Worm (Caenorhabditis elegans) whole organism, young adult: ENCODE data around the gene K08E7.4.

ENCODE experiments used
- B0336.3 ChIP-seq: fragments of 200-800 bp; sonication (Bioruptor generic); IDR thresholded peaks from 2 replicates; pipeline ENCODE4 v1.3.6; 2022; ENCODE audit warnings: missing genetic modification characterization, missing compliant biosample characterization
- C17E4.6 ChIP-seq: fragments of 200-800 bp; sonication (Bioruptor generic); IDR thresholded peaks from 2 replicates; pipeline ENCODE4 v1.3.6; 2022; ENCODE audit warnings: missing genetic modification reagents, missing genetic modification characterization, missing compliant biosample characterization
- D2030.7 ChIP-seq: fragments of 200-800 bp; sonication (Bioruptor generic); IDR thresholded peaks from 2 replicates; pipeline ENCODE4 v1.3.6; 2022; ENCODE audit warnings: missing genetic modification reagents, missing genetic modification characterization, missing compliant biosample characterization
- F10E7.11 ChIP-seq: sonication (generic microtip); optimal IDR thresholded peaks from 2 replicates; lab custom pipeline; 2017; ENCODE audit warnings: mild to moderate bottlenecking, missing genetic modification characterization, moderate library complexity, missing compliant biosample characterization
- F23B12.7 ChIP-seq: sonication (generic microtip); optimal IDR thresholded peaks from 2 replicates; lab custom pipeline; 2017; ENCODE audit warnings: missing genetic modification characterization, mild to moderate bottlenecking, missing compliant biosample characterization, antibody characterized with exemption, moderate library complexity; ENCODE audit not compliant: insufficient read depth
- F52B5.7 ChIP-seq: sonication (generic microtip); optimal IDR thresholded peaks from 2 replicates; lab custom pipeline; 2016; ENCODE audit warnings: mild to moderate bottlenecking, missing genetic modification characterization, missing compliant biosample characterization
- F57A8.1 ChIP-seq: fragments of 200-800 bp; sonication (Bioruptor generic); optimal IDR thresholded peaks from 2 replicates; lab custom pipeline; 2018; ENCODE audit warnings: mild to moderate bottlenecking, missing genetic modification characterization, moderate library complexity, missing compliant biosample characterization
- K12H6.12 ChIP-seq: fragments of 200-800 bp; sonication (Bioruptor generic); optimal IDR thresholded peaks from 2 replicates; lab custom pipeline; 2018; ENCODE audit warnings: mild to moderate bottlenecking, missing genetic modification characterization, missing compliant biosample characterization
- Y56A3A.18 ChIP-seq: fragments of 200-800 bp; sonication (Bioruptor generic); IDR thresholded peaks from 2 replicates; pipeline ENCODE4 v1.3.6; 2022; ENCODE audit warnings: missing genetic modification reagents, missing genetic modification characterization, missing compliant biosample characterization
- atf-7 ChIP-seq: sonication (generic microtip); optimal IDR thresholded peaks from 2 replicates; lab custom pipeline; 2017; ENCODE audit warnings: mild to moderate bottlenecking, missing genetic modification characterization, missing compliant biosample characterization
- athp-1 ChIP-seq: sonication (generic microtip); optimal IDR thresholded peaks from 2 replicates; lab custom pipeline; 2017; ENCODE audit warnings: mild to moderate bottlenecking, missing genetic modification characterization, missing compliant biosample characterization
- attf-6 ChIP-seq: fragments of 200-800 bp; sonication (Bioruptor generic); IDR thresholded peaks from 2 replicates; pipeline ENCODE4 v1.3.6; 2022; ENCODE audit warnings: missing genetic modification reagents, missing genetic modification characterization, missing compliant biosample characterization
- ceh-40 ChIP-seq: fragments of 200-800 bp; sonication (Bioruptor generic); IDR thresholded peaks from 2 replicates; pipeline ENCODE4 v1.3.6; 2022; ENCODE audit warnings: missing genetic modification characterization, missing compliant biosample characterization
- die-1 ChIP-seq: sonication (generic microtip); optimal IDR thresholded peaks from 2 replicates; lab custom pipeline; 2016; ENCODE audit warnings: missing genotype, mild to moderate bottlenecking, missing genetic modification characterization, missing compliant biosample characterization
- dpff-1 ChIP-seq: sonication (generic microtip); optimal IDR thresholded peaks from 2 replicates; lab custom pipeline; 2017; ENCODE audit warnings: mild to moderate bottlenecking, missing genetic modification characterization, missing compliant biosample characterization
- dpl-1 ChIP-seq: fragments of 150-350 bp; optimal IDR thresholded peaks from 2 replicates; lab custom pipeline; 2014; ENCODE audit warnings: missing biosample characterization, missing genetic modification reagents, missing genetic modification characterization
- ekl-4 ChIP-seq: fragments of 200-800 bp; sonication (Bioruptor generic); IDR thresholded peaks from 2 replicates; pipeline ENCODE4 v1.3.6; 2022; ENCODE audit warnings: missing genetic modification reagents, missing genetic modification characterization, missing compliant biosample characterization
- ets-4 ChIP-seq: fragments of 200-800 bp; sonication (Bioruptor generic); optimal IDR thresholded peaks from 2 replicates; lab custom pipeline; 2018; ENCODE audit warnings: mild to moderate bottlenecking, missing genetic modification characterization, missing compliant biosample characterization
- gei-17 ChIP-seq: fragments of 200-800 bp; sonication (Bioruptor generic); optimal IDR thresholded peaks from 2 replicates; lab custom pipeline; 2018; ENCODE audit warnings: mild to moderate bottlenecking, missing genetic modification characterization, missing compliant biosample characterization
- hmg-1.2 ChIP-seq: fragments of 200-800 bp; sonication (Bioruptor generic); IDR thresholded peaks from 2 replicates; pipeline ENCODE4 v1.3.6; 2022; ENCODE audit warnings: missing genetic modification reagents, missing genetic modification characterization, missing compliant biosample characterization
- hrde-1 ChIP-seq: sonication (generic microtip); optimal IDR thresholded peaks from 2 replicates; lab custom pipeline; 2016; ENCODE audit warnings: missing genetic modification characterization, mild to moderate bottlenecking, missing compliant biosample characterization, moderate library complexity, missing genotype, missing genetic modification reagents, borderline replicate concordance
- hsf-1 ChIP-seq: fragments of 200-800 bp; sonication (Bioruptor generic); IDR thresholded peaks from 2 replicates; pipeline ENCODE4 v1.3.6; 2022; ENCODE audit warnings: missing genetic modification reagents, missing genetic modification characterization, missing compliant biosample characterization
- let-526 ChIP-seq: fragments of 200-800 bp; sonication (Bioruptor generic); IDR thresholded peaks from 2 replicates; pipeline ENCODE4 v1.3.6; 2022; ENCODE audit warnings: missing genetic modification reagents, missing genetic modification characterization, missing compliant biosample characterization
- lin-26 ChIP-seq: fragments of 200-800 bp; sonication (Bioruptor generic); IDR thresholded peaks from 2 replicates; pipeline ENCODE4 v1.3.6; 2022; ENCODE audit warnings: missing genetic modification reagents, missing genetic modification characterization, missing compliant biosample characterization
- lin-54 ChIP-seq: fragments of 200-800 bp; sonication (Bioruptor generic); optimal IDR thresholded peaks from 2 replicates; lab custom pipeline; 2018; ENCODE audit warnings: mild to moderate bottlenecking, missing genetic modification characterization, missing compliant biosample characterization
- madf-10 ChIP-seq: sonication (generic microtip); optimal IDR thresholded peaks from 2 replicates; lab custom pipeline; 2016; ENCODE audit warnings: mild to moderate bottlenecking, missing genetic modification characterization, missing compliant biosample characterization
- madf-6 ChIP-seq: fragments of 200-800 bp; sonication (Bioruptor generic); IDR thresholded peaks from 2 replicates; pipeline ENCODE4 v1.3.6; 2022; ENCODE audit warnings: missing genetic modification reagents, missing genetic modification characterization, missing compliant biosample characterization
- mes-4 ChIP-seq: sonication (generic microtip); optimal IDR thresholded peaks from 2 replicates; lab custom pipeline; 2016; ENCODE audit warnings: missing genotype, missing genetic modification characterization, missing compliant biosample characterization
- rec-8 ChIP-seq, 2 experiments: sonication (generic microtip); optimal IDR thresholded peaks; 2 replicates each; lab custom pipeline; 2016; ENCODE audit warnings: mild to moderate bottlenecking in 2 of 2, missing genetic modification characterization in 2 of 2, missing genetic modification reagents in 2 of 2, missing genotype in 2 of 2, missing biosample characterization in 1 of 2, missing compliant biosample characterization in 1 of 2, moderate library complexity in 1 of 2
- repo-1 ChIP-seq: sonication (generic microtip); optimal IDR thresholded peaks from 2 replicates; lab custom pipeline; 2017; ENCODE audit warnings: mild to moderate bottlenecking, missing genetic modification characterization, missing compliant biosample characterization
- rpc-1 ChIP-seq, 2 experiments: fragments of 150-350 bp in 1 of 2; sonication (generic microtip) in 1 of 2; optimal IDR thresholded peaks; 2 replicates each; lab custom pipeline; 2014 to 2018; ENCODE audit warnings: missing biosample characterization in 1 of 2, missing genetic modification characterization in 1 of 2, missing genetic modification reagents in 1 of 2, missing genotype in 1 of 2
- sdz-38 ChIP-seq: sonication (generic microtip); optimal IDR thresholded peaks from 2 replicates; lab custom pipeline; 2016; ENCODE audit warnings: missing genotype, missing genetic modification characterization, missing compliant biosample characterization
- snpc-1.1 ChIP-seq: sonication (generic microtip); optimal IDR thresholded peaks from 2 replicates; lab custom pipeline; 2017; ENCODE audit warnings: missing genetic modification characterization, mild to moderate bottlenecking, missing compliant biosample characterization, antibody characterized with exemption, moderate library complexity, missing genotype, missing genetic modification reagents; ENCODE audit not compliant: insufficient read depth
- snpc-1.3 ChIP-seq: sonication (generic microtip); optimal IDR thresholded peaks from 2 replicates; lab custom pipeline; 2017; ENCODE audit warnings: missing genetic modification characterization, mild to moderate bottlenecking, missing compliant biosample characterization, antibody characterized with exemption, moderate library complexity, missing genotype, missing genetic modification reagents; ENCODE audit not compliant: insufficient read depth
- snpc-4 ChIP-seq, 5 experiments: fragments of 150-350 bp in 1 of 5; sonication (generic microtip) in 4 of 5; optimal IDR thresholded peaks; 2 replicates each; lab custom pipeline; 2014 to 2018; ENCODE audit warnings: missing genetic modification characterization in 5 of 5, missing biosample characterization in 3 of 5, antibody characterized with exemption in 2 of 5, mild to moderate bottlenecking in 2 of 5, missing compliant biosample characterization in 2 of 5, missing genotype in 2 of 5, moderate library complexity in 2 of 5, missing genetic modification reagents in 1 of 5
- somi-1 ChIP-seq: fragments of 200-800 bp; sonication (Bioruptor generic); optimal IDR thresholded peaks from 2 replicates; lab custom pipeline; 2018; ENCODE audit warnings: mild to moderate bottlenecking, missing genetic modification characterization, missing compliant biosample characterization
- unc-130 ChIP-seq: sonication (generic microtip); optimal IDR thresholded peaks from 2 replicates; lab custom pipeline; 2016; ENCODE audit warnings: missing genetic modification reagents, missing genetic modification characterization, missing compliant biosample characterization
- zfh-2 ChIP-seq: fragments of 200-800 bp; sonication (Bioruptor generic); conservative IDR thresholded peaks from 2 replicates; pipeline ENCODE4 v1.3.6; 2022; ENCODE audit warnings: missing genetic modification reagents, missing genetic modification characterization, missing compliant biosample characterization
- ztf-18 ChIP-seq: sonication (generic microtip); optimal IDR thresholded peaks from 2 replicates; lab custom pipeline; 2016; ENCODE audit warnings: missing genotype, mild to moderate bottlenecking, missing genetic modification characterization, missing compliant biosample characterization
- ztf-6 ChIP-seq: fragments of 200-800 bp; sonication (Bioruptor generic); IDR thresholded peaks from 2 replicates; pipeline ENCODE4 v1.3.6; 2022; ENCODE audit warnings: missing genetic modification reagents, missing genetic modification characterization, missing compliant biosample characterization

K08E7.4 gene

DNA sequence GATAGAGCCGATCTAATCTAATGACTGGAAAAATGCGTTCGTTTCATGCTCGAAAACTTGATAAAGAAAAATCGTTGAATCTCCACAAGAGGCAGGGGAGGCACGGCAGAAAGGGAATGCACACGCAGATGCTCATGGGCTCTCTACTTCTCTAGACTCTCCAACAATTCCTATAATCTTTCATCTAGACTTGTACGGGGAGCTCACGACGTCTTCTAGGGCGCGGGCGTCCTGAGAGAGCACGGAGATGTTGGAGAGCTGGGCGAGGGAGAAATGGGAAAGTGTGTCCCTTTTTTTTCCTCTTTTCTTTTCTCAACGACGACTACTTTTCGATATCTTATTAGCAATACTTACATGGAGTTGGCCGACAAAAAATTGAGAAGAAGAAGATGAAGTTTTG is 12.2 kb upstream of the K08E7.4 start:
- peak; percentile 37 for TF ChIP-seq K12H6.12
- no peak for TF ChIP-seq dpl-1
- TF ChIP-seq zfh-2 = peak; percentile 45; the same call in 1 of the 2 replicates
- TF ChIP-seq hmg-1.2 (GFP tag; lab: Robert Waterston, UW) = peak; percentile 36; the same call in 1 of the 2 replicates
- TF ChIP-seq, all 124 proteins: peak for 3

- TF ChIP-seq ztf-6 (GFP tag; lab: Robert Waterston, UW) = no peak
Observed at ce11 chrIV:12581046-12581445, 10.1 kb upstream of the K08E7.4 start, which contains the start of gene K08E7.6. K08E7.6 (minus strand) TSS chrIV:12581146.

ce11 chrIV:12574265-12574664 is 3.3 kb upstream of the K08E7.4 start:
- TF ChIP-seq hsf-1 (GFP tag; lab: Robert Waterston, UW) = no peak
- no peak for TF ChIP-seq F23B12.7 (tag; lab: Kevin White, UChicago)
- TF ChIP-seq sdz-38 (tag; lab: Kevin White, UChicago) = no peak
- TF ChIP-seq F57A8.1 (GFP tag; lab: Kevin White, UChicago) = no peak
- TF ChIP-seq snpc-1.1 (tag; lab: Kevin White, UChicago) = no peak
- TF ChIP-seq madf-10 (tag; lab: Kevin White, UChicago) = no peak
- TF ChIP-seq F10E7.11 = no peak
- no peak for TF ChIP-seq gei-17

DNA sequence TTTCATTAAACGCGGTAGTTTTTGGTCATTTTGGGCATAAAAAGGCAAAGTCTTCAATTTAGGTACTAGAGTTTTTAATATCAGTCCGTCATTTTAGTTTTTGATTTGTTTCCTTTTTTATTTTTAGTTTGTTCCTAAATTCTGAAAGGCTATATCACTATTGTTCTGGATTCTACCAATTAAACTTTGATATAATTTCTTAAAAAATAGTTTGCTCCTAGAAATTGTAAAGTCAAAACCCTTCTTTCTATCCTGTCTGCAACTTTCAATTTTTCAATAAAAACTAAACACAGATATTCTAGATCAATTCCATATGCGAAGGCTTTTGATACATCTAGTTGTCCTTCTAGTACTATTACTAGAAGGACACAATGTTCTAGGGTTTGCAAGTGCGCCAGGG is 2.1 kb upstream of the K08E7.4 start, which contains the start of gene K08E7.5:
Gene K08E7.5, plus strand, starts transcription at position 301 of the 400 bp plus-strand sequence.
- no peak for TF ChIP-seq hrde-1 (tag; lab: Kevin White, UChicago)
- TF ChIP-seq ceh-40 (GFP tag; lab: Robert Waterston, UW) = no peak
- TF ChIP-seq die-1 (tag; lab: Kevin White, UChicago) = no peak

DNA sequence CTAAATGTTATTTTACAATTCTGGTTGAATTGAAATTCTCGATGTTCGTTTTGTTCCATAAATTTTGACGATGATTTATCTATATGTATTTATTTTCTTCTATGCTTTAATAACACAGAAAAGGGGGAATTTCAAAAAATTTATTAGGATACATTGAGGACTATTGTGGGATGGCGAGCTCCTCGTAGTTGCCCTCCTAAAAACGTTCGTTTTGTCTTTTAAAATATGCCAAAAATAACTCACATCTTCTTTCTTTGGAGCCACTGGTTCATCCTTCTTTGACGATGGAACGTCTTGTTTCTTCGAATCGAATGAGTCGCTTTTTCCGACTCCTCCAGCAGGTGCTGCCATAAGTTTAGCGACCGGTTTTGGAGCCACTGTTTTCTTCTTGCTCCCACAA is 401 bp downstream of the K08E7.4 start:
- TF ChIP-seq somi-1 (GFP tag; lab: Kevin White, UChicago) = no peak
- no peak for TF ChIP-seq lin-26
- no peak for TF ChIP-seq rec-8 (tag; optimal IDR thresholded peaks at IDR 0.05; lab: Kevin White, UChicago)
- TF ChIP-seq snpc-4 (GFP tag; optimal IDR thresholded peaks at IDR 0.05; lab: Kevin White, UChicago) = no peak
- no peak for TF ChIP-seq snpc-4 (tag; optimal IDR thresholded peaks at IDR 0.05; lab: Kevin White, UChicago)
- no peak for TF ChIP-seq ets-4
- TF ChIP-seq ekl-4 (GFP tag; lab: Robert Waterston, UW) = peak; percentile 57
- no peak for TF ChIP-seq K12H6.12
- TF ChIP-seq atf-7 (tag; lab: Kevin White, UChicago) = peak; percentile 1
- peak; percentile 53 for TF ChIP-seq repo-1 (tag; lab: Kevin White, UChicago)
- TF ChIP-seq rpc-1 (optimal IDR thresholded peaks at IDR 0.05; lab: Kevin White, UChicago) = no peak
- TF ChIP-seq rpc-1 (tag; optimal IDR thresholded peaks at IDR 0.05; lab: Kevin White, UChicago) = no peak
- no peak for TF ChIP-seq snpc-1.3 (tag; lab: Kevin White, UChicago)
- TF ChIP-seq C17E4.6 (GFP tag; lab: Robert Waterston, UW) = peak; percentile 54; the same call in 1 of the 2 replicates
- TF ChIP-seq lin-54 (GFP tag; lab: Kevin White, UChicago) = peak; percentile 7
- TF ChIP-seq madf-6 (GFP tag; lab: Robert Waterston, UW) = peak; percentile 65
- 0 out of 2 replicates have a peak, but pooled peaks have one; percentile 47 for TF ChIP-seq Y56A3A.18 (GFP tag; lab: Robert Waterston, UW)
- no peak for TF ChIP-seq dpff-1 (tag; lab: Kevin White, UChicago)
- peak; percentile 61 for TF ChIP-seq hrde-1 (tag; lab: Kevin White, UChicago)
- 0 out of 2 replicates have a peak, but pooled peaks have one; percentile 41 for TF ChIP-seq attf-6 (GFP tag; lab: Robert Waterston, UW)
- TF ChIP-seq F52B5.7 (tag; lab: Kevin White, UChicago) = peak; percentile 38
- TF ChIP-seq ztf-18 (tag; lab: Kevin White, UChicago) = no peak
- peak; percentile 66 for TF ChIP-seq B0336.3
- TF ChIP-seq unc-130 (GFP tag; lab: Kevin White, UChicago) = peak; percentile 33
- peak; percentile 30 for TF ChIP-seq mes-4 (tag; lab: Kevin White, UChicago)
- no peak for TF ChIP-seq let-526 (GFP tag; lab: Robert Waterston, UW)
- no peak for TF ChIP-seq D2030.7 (GFP tag; lab: Robert Waterston, UW)
- TF ChIP-seq athp-1 (tag; lab: Kevin White, UChicago) = peak; percentile 45
